Worm (Caenorhabditis elegans) whole organism, L3 larva: ENCODE data around the gene appg-2.

Experiments used
- R02D3.7 ChIP-seq: fragments of 150-350 bp; optimal IDR thresholded peaks from 2 replicates; lab custom pipeline; 2014; ENCODE audit warnings: missing biosample characterization, missing genetic modification characterization
- ZK546.5 ChIP-seq: sonication (generic microtip); optimal IDR thresholded peaks from 2 replicates; lab custom pipeline; 2017; ENCODE audit warnings: missing biosample characterization, missing genetic modification characterization
- aly-2 ChIP-seq: fragments of 150-350 bp; optimal IDR thresholded peaks from 2 replicates; lab custom pipeline; 2014; ENCODE audit warnings: missing biosample characterization, missing genetic modification characterization
- ama-1 ChIP-seq: fragments of 150-350 bp; optimal IDR thresholded peaks from 2 replicates; lab custom pipeline; 2018
- ceh-16 ChIP-seq: sonication (generic microtip); optimal IDR thresholded peaks from 2 replicates; lab custom pipeline; 2017; ENCODE audit warnings: missing biosample characterization, missing genetic modification characterization
- ceh-28 ChIP-seq: fragments of 150-350 bp; optimal IDR thresholded peaks from 2 replicates; lab custom pipeline; 2014; ENCODE audit warnings: missing biosample characterization, missing genetic modification reagents, missing genetic modification characterization
- ceh-82 ChIP-seq: fragments of 150-350 bp; optimal IDR thresholded peaks from 2 replicates; lab custom pipeline; 2014; ENCODE audit warnings: missing biosample characterization, missing genetic modification characterization
- ceh-9 ChIP-seq: sonication (generic microtip); optimal IDR thresholded peaks from 2 replicates; lab custom pipeline; 2018; ENCODE audit warnings: missing biosample characterization, missing genetic modification characterization
- daf-12 ChIP-seq: fragments of 150-350 bp; optimal IDR thresholded peaks from 2 replicates; lab custom pipeline; 2014; ENCODE audit warnings: missing biosample characterization, missing genetic modification reagents, missing genetic modification characterization
- egl-27 ChIP-seq: sonication (generic microtip); optimal IDR thresholded peaks from 4 replicates; lab custom pipeline; 2017; ENCODE audit warnings: missing biosample characterization, missing genetic modification reagents, missing genetic modification characterization
- egl-5 ChIP-seq: fragments of 150-350 bp; optimal IDR thresholded peaks from 2 replicates; lab custom pipeline; 2017; ENCODE audit warnings: missing biosample characterization, missing genetic modification reagents, missing genetic modification characterization, inconsistent platforms
- elt-1 ChIP-seq: fragments of 150-350 bp; optimal IDR thresholded peaks from 2 replicates; lab custom pipeline; 2014; ENCODE audit warnings: missing biosample characterization, missing genetic modification characterization
- elt-2 ChIP-seq: sonication (generic microtip); optimal IDR thresholded peaks from 2 replicates; lab custom pipeline; 2016; ENCODE audit warnings: missing genetic modification reagents, mild to moderate bottlenecking, missing genetic modification characterization, missing compliant biosample characterization
- elt-3 ChIP-seq, 3 experiments: fragments of 150-350 bp in 1 of 3; sonication (generic microtip) in 2 of 3; optimal IDR thresholded peaks; 2 replicates in 2 of 3; 4 replicates in 1 of 3; lab custom pipeline; 2014 to 2017; ENCODE audit warnings: missing biosample characterization in 3 of 3, missing genetic modification characterization in 3 of 3
- eor-1 ChIP-seq, 2 experiments: fragments of 150-350 bp; optimal IDR thresholded peaks; 2 replicates each; lab custom pipeline; 2014 to 2018; ENCODE audit warnings: missing biosample characterization in 2 of 2, missing genetic modification characterization in 2 of 2
- fkh-10 ChIP-seq: sonication (generic microtip); optimal IDR thresholded peaks from 2 replicates; lab custom pipeline; 2017; ENCODE audit warnings: missing biosample characterization, missing genetic modification reagents, missing genetic modification characterization
- fkh-2 ChIP-seq: fragments of 150-350 bp; optimal IDR thresholded peaks from 2 replicates; lab custom pipeline; 2014; ENCODE audit warnings: missing biosample characterization, missing genetic modification reagents, missing genetic modification characterization
- fos-1 ChIP-seq: fragments of 150-350 bp; optimal IDR thresholded peaks from 2 replicates; lab custom pipeline; 2014; ENCODE audit warnings: missing biosample characterization, missing genetic modification characterization
- hmg-11 ChIP-seq: sonication (generic microtip); optimal IDR thresholded peaks from 2 replicates; lab custom pipeline; 2016; ENCODE audit warnings: missing genetic modification characterization, missing compliant biosample characterization
- jun-1 ChIP-seq: fragments of 150-350 bp; optimal IDR thresholded peaks from 2 replicates; lab custom pipeline; 2014; ENCODE audit warnings: missing biosample characterization, missing genetic modification reagents, missing genetic modification characterization
- lin-15B ChIP-seq: fragments of 150-350 bp; optimal IDR thresholded peaks from 2 replicates; lab custom pipeline; 2014; ENCODE audit warnings: missing biosample characterization, missing genetic modification characterization
- lin-39 ChIP-seq: fragments of 150-350 bp; optimal IDR thresholded peaks from 2 replicates; lab custom pipeline; 2018; ENCODE audit warnings: missing biosample characterization, missing genetic modification reagents, missing genetic modification characterization
- lsy-12 ChIP-seq: sonication (generic microtip); optimal IDR thresholded peaks from 2 replicates; lab custom pipeline; 2016; ENCODE audit warnings: mild to moderate bottlenecking, missing genetic modification characterization, missing compliant biosample characterization
- mdl-1 ChIP-seq: fragments of 150-350 bp; optimal IDR thresholded peaks from 2 replicates; lab custom pipeline; 2014; ENCODE audit warnings: missing biosample characterization, missing genetic modification characterization
- mml-1 ChIP-seq: fragments of 150-350 bp; sonication (generic microtip); optimal IDR thresholded peaks from 3 replicates; lab custom pipeline; 2014; ENCODE audit warnings: missing biosample characterization, missing genetic modification characterization
- nfya-1 ChIP-seq: sonication (generic microtip); optimal IDR thresholded peaks from 2 replicates; lab custom pipeline; 2017; ENCODE audit warnings: missing genetic modification characterization, mild to moderate bottlenecking, missing compliant biosample characterization, antibody characterized with exemption, moderate library complexity; ENCODE audit not compliant: insufficient read depth
- nhr-11 ChIP-seq: fragments of 150-350 bp; optimal IDR thresholded peaks from 2 replicates; lab custom pipeline; 2014; ENCODE audit warnings: missing biosample characterization, missing genetic modification characterization
- nhr-12 ChIP-seq: fragments of 150-350 bp; optimal IDR thresholded peaks from 2 replicates; lab custom pipeline; 2014; ENCODE audit warnings: missing biosample characterization, missing genetic modification characterization
- nhr-23 ChIP-seq: fragments of 150-350 bp; optimal IDR thresholded peaks from 2 replicates; lab custom pipeline; 2014; ENCODE audit warnings: missing biosample characterization, missing genetic modification reagents, missing genetic modification characterization
- nhr-237 ChIP-seq: fragments of 150-350 bp; optimal IDR thresholded peaks from 2 replicates; lab custom pipeline; 2014; ENCODE audit warnings: missing biosample characterization, missing genetic modification characterization
- nhr-25 ChIP-seq: sonication (generic microtip); optimal IDR thresholded peaks from 2 replicates; lab custom pipeline; 2017; ENCODE audit warnings: missing biosample characterization, missing genetic modification characterization
- nhr-28 ChIP-seq: fragments of 150-350 bp; optimal IDR thresholded peaks from 2 replicates; lab custom pipeline; 2014; ENCODE audit warnings: missing biosample characterization, missing genetic modification characterization
- nhr-43 ChIP-seq: sonication (generic microtip); optimal IDR thresholded peaks from 2 replicates; lab custom pipeline; 2016; ENCODE audit warnings: mild to moderate bottlenecking, missing genetic modification characterization, missing compliant biosample characterization; ENCODE audit not compliant: poor library complexity, severe bottlenecking
- nhr-67 ChIP-seq: fragments of 150-350 bp; optimal IDR thresholded peaks from 2 replicates; lab custom pipeline; 2014; ENCODE audit warnings: missing biosample characterization, missing genetic modification characterization
- nhr-76 ChIP-seq: fragments of 150-350 bp; sonication (generic microtip); optimal IDR thresholded peaks from 5 replicates; lab custom pipeline; 2014; ENCODE audit warnings: missing biosample characterization, missing genetic modification characterization
- nhr-77 ChIP-seq: fragments of 150-350 bp; optimal IDR thresholded peaks from 2 replicates; lab custom pipeline; 2014; ENCODE audit warnings: missing biosample characterization, missing genetic modification characterization
- pha-4 ChIP-seq: fragments of 150-350 bp; optimal IDR thresholded peaks from 2 replicates; lab custom pipeline; 2014; ENCODE audit warnings: missing biosample characterization, missing genetic modification reagents, missing genetic modification characterization
- pqm-1 ChIP-seq: fragments of 150-350 bp; optimal IDR thresholded peaks from 2 replicates; lab custom pipeline; 2017; ENCODE audit warnings: missing biosample characterization, missing genetic modification characterization, inconsistent platforms
- sea-2 ChIP-seq: fragments of 150-350 bp; sonication (generic microtip); optimal IDR thresholded peaks from 4 replicates; lab custom pipeline; 2014; ENCODE audit warnings: missing biosample characterization, missing genetic modification reagents, missing genetic modification characterization
- skn-1 ChIP-seq: fragments of 150-350 bp; optimal IDR thresholded peaks from 2 replicates; lab custom pipeline; 2014; ENCODE audit warnings: missing biosample characterization, missing genetic modification characterization
- snpc-4 ChIP-seq: fragments of 150-350 bp; optimal IDR thresholded peaks from 2 replicates; lab custom pipeline; 2014; ENCODE audit warnings: missing biosample characterization, missing genetic modification characterization
- tbx-2 ChIP-seq: sonication (generic microtip); optimal IDR thresholded peaks from 2 replicates; lab custom pipeline; 2016; ENCODE audit warnings: mild to moderate bottlenecking, missing genetic modification characterization, missing compliant biosample characterization
- unc-39 ChIP-seq: sonication (generic microtip); optimal IDR thresholded peaks from 4 replicates; lab custom pipeline; 2017; ENCODE audit warnings: missing biosample characterization, missing genetic modification characterization
- unc-62 ChIP-seq: fragments of 150-350 bp; sonication (generic microtip); optimal IDR thresholded peaks from 4 replicates; lab custom pipeline; 2014; ENCODE audit warnings: missing biosample characterization, missing genetic modification reagents, missing genetic modification characterization
- zag-1 ChIP-seq: fragments of 150-350 bp; optimal IDR thresholded peaks from 2 replicates; lab custom pipeline; 2014; ENCODE audit warnings: missing biosample characterization, missing genetic modification characterization
- ztf-11 ChIP-seq: fragments of 150-350 bp; optimal IDR thresholded peaks from 2 replicates; lab custom pipeline; 2014; ENCODE audit warnings: missing biosample characterization, missing genetic modification characterization
- ztf-4 ChIP-seq: fragments of 150-350 bp; optimal IDR thresholded peaks from 2 replicates; lab custom pipeline; 2014; ENCODE audit warnings: missing biosample characterization, missing genetic modification characterization

appg-2 gene

DNA sequence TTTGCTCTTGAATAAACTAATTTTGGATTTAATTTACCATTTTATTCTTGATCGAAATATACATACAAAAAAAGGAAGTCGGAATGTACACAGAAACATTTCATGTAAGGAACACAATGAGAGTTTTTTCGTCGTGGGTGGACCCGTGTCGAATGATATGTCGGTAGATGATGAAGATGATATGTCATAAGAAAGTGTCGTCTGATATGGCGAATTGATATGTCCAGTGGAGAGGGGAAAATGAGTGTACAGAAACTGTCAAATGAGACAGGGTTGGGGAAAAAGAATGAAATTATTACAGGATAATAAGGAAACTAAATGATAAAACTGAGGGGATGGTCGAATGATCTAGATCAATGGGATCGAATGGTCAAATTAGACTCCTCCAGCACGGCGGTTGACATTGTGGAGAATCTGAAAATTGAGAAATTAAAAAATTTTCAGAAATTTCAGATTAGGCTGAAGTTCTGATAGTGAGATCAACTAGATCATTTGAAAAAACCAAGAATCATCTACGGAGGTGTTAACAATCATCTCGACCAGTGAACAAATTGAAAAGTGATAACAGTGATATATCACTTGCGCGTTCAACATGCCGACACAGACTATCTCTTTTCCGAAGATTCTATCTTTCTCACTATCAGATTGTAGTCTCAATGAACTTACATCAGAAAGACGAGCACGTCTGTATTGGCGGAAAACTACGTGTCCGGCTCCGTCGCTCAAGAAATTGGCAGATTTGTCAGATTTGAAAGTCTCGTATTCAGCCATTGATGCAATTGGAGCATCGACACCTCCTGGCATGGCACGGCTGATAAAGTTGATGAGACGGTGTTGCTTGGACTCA lies 19.4 kb downstream of the appg-2 start:
- TF ChIP-seq nfya-1 (tag; lab: Kevin White, UChicago) (no peak), ztf-11 (tag; lab: Kevin White, UChicago) (no peak), lin-15B (tag; lab: Kevin White, UChicago) (no peak), nhr-77 (tag; lab: Kevin White, UChicago) (no peak), fkh-10 (GFP tag; lab: Kevin White, UChicago) (no peak), elt-2 (tag; lab: Kevin White, UChicago) (no peak), egl-27 (tag; lab: Kevin White, UChicago) (no peak), aly-2 (tag; lab: Kevin White, UChicago) (no peak), jun-1 (peak; percentile 40), ama-1 (lab: Kevin White, UChicago) (peak; percentile 99), ztf-4 (tag; lab: Kevin White, UChicago) (peak; percentile 57), mml-1 (tag; lab: Kevin White, UChicago) (no peak), nhr-67 (tag; lab: Kevin White, UChicago) (no peak), fos-1 (tag; lab: Kevin White, UChicago) (no peak), tbx-2 (no peak), nhr-11 (tag; lab: Kevin White, UChicago) (no peak), ceh-82 (no peak), elt-3 (tag; optimal IDR thresholded peaks at IDR 0.05; lab: Kevin White, UChicago) (peak in 1 of 3 experiments; percentile 71), eor-1 (tag; optimal IDR thresholded peaks at IDR 0.05; lab: Kevin White, UChicago) (no peak), daf-12 (tag; lab: Kevin White, UChicago) (no peak), hmg-11 (tag; lab: Kevin White, UChicago) (no peak), ceh-28 (tag; lab: Kevin White, UChicago) (no peak), fkh-2 (tag; lab: Kevin White, UChicago) (no peak), unc-62 (GFP tag; lab: Kevin White, UChicago) (peak; percentile 14), nhr-76 (no peak), pha-4 (tag; lab: Kevin White, UChicago) (no peak), egl-5 (tag; lab: Kevin White, UChicago) (no peak), elt-1 (tag; lab: Kevin White, UChicago) (no peak), ceh-16 (tag; lab: Kevin White, UChicago) (peak; percentile 31), snpc-4 (tag; lab: Kevin White, UChicago) (no peak), nhr-12 (tag; lab: Kevin White, UChicago) (no peak), mdl-1 (no peak), R02D3.7 (no peak), nhr-28 (no peak), lsy-12 (tag; lab: Kevin White, UChicago) (peak; percentile 25), ceh-9 (tag; lab: Kevin White, UChicago) (no peak), nhr-237 (tag; lab: Kevin White, UChicago) (no peak), sea-2 (no peak), nhr-43 (tag; lab: Kevin White, UChicago) (peak; percentile 84), nhr-25 (tag; lab: Kevin White, UChicago) (peak; percentile 63), skn-1 (no peak), pqm-1 (no peak), zag-1 (tag; lab: Kevin White, UChicago) (no peak), ZK546.5 (tag; lab: Kevin White, UChicago) (no peak), unc-39 (tag; lab: Kevin White, UChicago) (no peak), nhr-23 (peak; percentile 25), lin-39 (tag; lab: Kevin White, UChicago) (no peak)
- TF ChIP-seq, all 47 proteins: peak for 10
